Worm (Caenorhabditis elegans) whole organism, L4 larva: ENCODE data around the gene C02B8.1.
A peak's percentile ranks its signal among the peaks of the same experiment; 100 is the strongest.

Source experiments
- D1046.2 ChIP-seq: fragments of 200-800 bp; sonication (Bioruptor generic); IDR thresholded peaks from 2 replicates; pipeline ENCODE4 v1.3.6; 2022; ENCODE audit warnings: missing genetic modification characterization, missing compliant biosample characterization
- F49E8.2 ChIP-seq: sonication (generic microtip); optimal IDR thresholded peaks from 2 replicates; lab custom pipeline; 2016; ENCODE audit warnings: missing compliant biosample characterization, mild to moderate bottlenecking, missing genetic modification characterization, borderline replicate concordance
- T20F7.1 ChIP-seq: fragments of 200-800 bp; sonication (Bioruptor generic); optimal IDR thresholded peaks from 2 replicates; lab custom pipeline; 2018; ENCODE audit warnings: mild to moderate bottlenecking, missing genetic modification characterization, missing compliant biosample characterization
- T26A8.4 ChIP-seq: fragments of 200-800 bp; sonication (Bioruptor generic); IDR thresholded peaks from 2 replicates; pipeline ENCODE4 v1.3.6; 2022; ENCODE audit warnings: missing genetic modification characterization, missing compliant biosample characterization
- Y105C5A.15 ChIP-seq: fragments of 200-800 bp; sonication (Bioruptor generic); IDR thresholded peaks from 2 replicates; pipeline ENCODE4 v1.3.6; 2022; ENCODE audit warnings: missing genetic modification characterization, missing compliant biosample characterization
- Y48G9A.11 ChIP-seq: fragments of 200-800 bp; sonication (Bioruptor generic); IDR thresholded peaks from 2 replicates; pipeline ENCODE4 v1.3.6; 2022; ENCODE audit warnings: missing genetic modification reagents, missing genetic modification characterization, missing compliant biosample characterization
- Y75B8A.6 ChIP-seq: fragments of 200-800 bp; sonication (Bioruptor generic); IDR thresholded peaks from 2 replicates; pipeline ENCODE4 v1.3.6; 2022; ENCODE audit warnings: missing genetic modification reagents, missing genetic modification characterization, missing compliant biosample characterization
- aha-1 ChIP-seq: fragments of 150-350 bp; peaks from one replicate; lab custom pipeline; 2014; ENCODE audit warnings: missing biosample characterization, missing genetic modification characterization
- ceh-20 ChIP-seq: fragments of 200-800 bp; sonication (Bioruptor generic); IDR thresholded peaks from 2 replicates; pipeline ENCODE4 v1.3.6; 2022; ENCODE audit warnings: missing genetic modification reagents, missing genetic modification characterization, missing compliant biosample characterization
- daf-16 ChIP-seq, 3 experiments: sonication (generic microtip); optimal IDR thresholded peaks; 2 replicates each; lab custom pipeline; 2016 to 2017; ENCODE audit warnings: missing genetic modification characterization in 3 of 3, missing genetic modification reagents in 3 of 3, mild to moderate bottlenecking in 2 of 3, missing compliant biosample characterization in 2 of 3, missing biosample characterization in 1 of 3, moderate library complexity in 1 of 3
- dmd-6 ChIP-seq: fragments of 200-800 bp; sonication (Bioruptor generic); IDR thresholded peaks from 2 replicates; pipeline ENCODE4 v1.3.6; 2022; ENCODE audit warnings: missing genetic modification reagents, missing genetic modification characterization, missing compliant biosample characterization
- duxl-1 ChIP-seq: sonication (generic microtip); optimal IDR thresholded peaks from 2 replicates; lab custom pipeline; 2016; ENCODE audit warnings: mild to moderate bottlenecking, missing genetic modification characterization, moderate library complexity, missing compliant biosample characterization; ENCODE audit not compliant: poor library complexity
- dve-1 ChIP-seq: sonication (generic microtip); optimal IDR thresholded peaks from 2 replicates; lab custom pipeline; 2017; ENCODE audit warnings: antibody characterized with exemption, mild to moderate bottlenecking, missing genetic modification characterization, missing compliant biosample characterization; ENCODE audit not compliant: insufficient read depth
- egl-27 ChIP-seq: sonication (generic microtip); optimal IDR thresholded peaks from 3 replicates; lab custom pipeline; 2017; ENCODE audit warnings: missing biosample characterization, missing genetic modification reagents, missing genetic modification characterization
- fos-1 ChIP-seq: fragments of 150-350 bp; optimal IDR thresholded peaks from 2 replicates; lab custom pipeline; 2014; ENCODE audit warnings: missing biosample characterization, missing genetic modification characterization
- hlh-11 ChIP-seq: fragments of 200-800 bp; sonication (Bioruptor generic); optimal IDR thresholded peaks from 2 replicates; lab custom pipeline; 2018; ENCODE audit warnings: mild to moderate bottlenecking, missing genetic modification characterization, missing compliant biosample characterization
- hlh-30 ChIP-seq: sonication (generic microtip); optimal IDR thresholded peaks from 2 replicates; lab custom pipeline; 2017; ENCODE audit warnings: antibody characterized with exemption, mild to moderate bottlenecking, missing genetic modification characterization, missing compliant biosample characterization; ENCODE audit not compliant: insufficient read depth
- hmg-1.1 ChIP-seq: fragments of 200-800 bp; sonication (Bioruptor generic); IDR thresholded peaks from 2 replicates; pipeline ENCODE4 v1.3.6; 2022; ENCODE audit warnings: missing genetic modification reagents, missing genetic modification characterization, missing compliant biosample characterization
- lin-13 ChIP-seq: fragments of 150-350 bp; optimal IDR thresholded peaks from 2 replicates; lab custom pipeline; 2014; ENCODE audit warnings: missing biosample characterization, missing genetic modification reagents, missing genetic modification characterization
- lin-38 ChIP-seq: fragments of 200-800 bp; sonication (Bioruptor generic); IDR thresholded peaks from 2 replicates; pipeline ENCODE4 v1.3.6; 2022; ENCODE audit warnings: missing genetic modification reagents, missing genetic modification characterization, missing compliant biosample characterization
- mdl-1 ChIP-seq, 2 experiments: fragments of 150-350 bp in 1 of 2; sonication (generic microtip) in 1 of 2; optimal IDR thresholded peaks; 2 replicates each; lab custom pipeline; 2014 to 2017; ENCODE audit warnings: missing biosample characterization in 2 of 2, missing genetic modification characterization in 2 of 2
- mep-1 ChIP-seq: fragments of 150-350 bp; sonication (generic microtip); optimal IDR thresholded peaks from 3 replicates; lab custom pipeline; 2014; ENCODE audit warnings: missing biosample characterization, missing genetic modification characterization
- mes-2 ChIP-seq: sonication (generic microtip); optimal IDR thresholded peaks from 2 replicates; lab custom pipeline; 2016; ENCODE audit warnings: missing genotype, mild to moderate bottlenecking, missing genetic modification characterization, missing compliant biosample characterization; ENCODE audit not compliant: poor library complexity, severe bottlenecking
- nhr-102 ChIP-seq: sonication (generic microtip); optimal IDR thresholded peaks from 2 replicates; lab custom pipeline; 2016; ENCODE audit warnings: mild to moderate bottlenecking, missing genetic modification characterization, moderate library complexity, missing compliant biosample characterization
- nhr-28 ChIP-seq: fragments of 150-350 bp; optimal IDR thresholded peaks from 2 replicates; lab custom pipeline; 2014; ENCODE audit warnings: missing biosample characterization, missing genetic modification characterization
- nhr-41 ChIP-seq: fragments of 200-800 bp; sonication (Bioruptor generic); IDR thresholded peaks from 2 replicates; pipeline ENCODE4 v1.3.6; 2022; ENCODE audit warnings: missing genetic modification reagents, missing genetic modification characterization, missing compliant biosample characterization
- nhr-6 ChIP-seq: fragments of 150-350 bp; optimal IDR thresholded peaks from 2 replicates; lab custom pipeline; 2014; ENCODE audit warnings: missing biosample characterization, missing genetic modification characterization
- nhr-77 ChIP-seq: fragments of 150-350 bp; optimal IDR thresholded peaks from 2 replicates; lab custom pipeline; 2014; ENCODE audit warnings: missing biosample characterization, missing genetic modification characterization
- php-3 ChIP-seq: fragments of 200-800 bp; sonication (Bioruptor generic); IDR thresholded peaks from 2 replicates; pipeline ENCODE4 v1.3.6; 2022; ENCODE audit warnings: missing genetic modification reagents, missing genetic modification characterization, missing compliant biosample characterization
- pqm-1 ChIP-seq: sonication (generic microtip); optimal IDR thresholded peaks from 2 replicates; lab custom pipeline; 2017; ENCODE audit warnings: missing biosample characterization, missing genetic modification characterization
- rbr-2 ChIP-seq: sonication (generic microtip); optimal IDR thresholded peaks from 2 replicates; lab custom pipeline; 2016; ENCODE audit warnings: missing genotype, missing genetic modification characterization, missing compliant biosample characterization
- snpc-1.2 ChIP-seq: fragments of 200-800 bp; sonication (Bioruptor generic); IDR thresholded peaks from 2 replicates; pipeline ENCODE4 v1.3.6; 2022; ENCODE audit warnings: missing genetic modification reagents, missing genetic modification characterization, missing compliant biosample characterization
- snpc-4 ChIP-seq: fragments of 150-350 bp; optimal IDR thresholded peaks from 2 replicates; lab custom pipeline; 2014; ENCODE audit warnings: missing biosample characterization, missing genetic modification characterization
- zfp-2 ChIP-seq: sonication (generic microtip); optimal IDR thresholded peaks from 2 replicates; lab custom pipeline; 2016; ENCODE audit warnings: mild to moderate bottlenecking, missing genetic modification characterization, missing compliant biosample characterization
- ztf-7 ChIP-seq: fragments of 150-350 bp; optimal IDR thresholded peaks from 2 replicates; lab custom pipeline; 2014; ENCODE audit warnings: missing biosample characterization, missing genetic modification characterization

C02B8.1 gene

ce11 chrX:8147398-8147797, at the start of gene C02B8.1:
TSS of gene C02B8.1 (plus strand) at chrX:8147698.
- TF ChIP-seq T20F7.1 (GFP tag; lab: Kevin White, UChicago) (no peak), nhr-6 (no peak), Y48G9A.11 (GFP tag; lab: Robert Waterston, UW) (0 out of 2 replicates have a peak, but pooled peaks have one; percentile 16), F49E8.2 (tag; lab: Kevin White, UChicago) (no peak), D1046.2 (GFP tag; lab: Robert Waterston, UW) (no peak)

ce11 chrX:8098813-8099360, 48.6 kb upstream of the C02B8.1 start, which contains the start of gene catp-5:
TSS of gene catp-5 (minus strand) at chrX:8098863.
- TF ChIP-seq snpc-1.2 (GFP tag; lab: Robert Waterston, UW) (no peak), nhr-41 (GFP tag; lab: Robert Waterston, UW) (no peak), nhr-77 (tag; lab: Kevin White, UChicago) (peak; percentile 13), pqm-1 (tag; lab: Kevin White, UChicago) (peak; percentile 53), nhr-28 (tag; lab: Kevin White, UChicago) (peak; percentile 8), Y105C5A.15 (no peak), hlh-11 (tag; lab: Kevin White, UChicago) (peak; percentile 22), dmd-6 (GFP tag; lab: Robert Waterston, UW) (peak; percentile 50; the same call in 1 of the 2 replicates), hlh-30 (tag; lab: Kevin White, UChicago) (no peak), dve-1 (tag; lab: Kevin White, UChicago) (peak; percentile 23), D1046.2 (GFP tag; lab: Robert Waterston, UW) (no peak), lin-38 (GFP tag; lab: Robert Waterston, UW) (no peak), daf-16 (GFP tag; optimal IDR thresholded peaks at IDR 0.05; lab: Kevin White, UChicago) (no peak), daf-16 (tag; optimal IDR thresholded peaks at IDR 0.05; lab: Kevin White, UChicago) (peak; percentile 51)

- TF ChIP-seq hmg-1.1 (GFP tag; lab: Robert Waterston, UW) = peak; percentile 84
- TF ChIP-seq lin-13 (GFP tag; lab: Kevin White, UChicago) = no peak
- peak; percentile 50 for TF ChIP-seq aha-1 (tag; lab: Kevin White, UChicago)
- TF ChIP-seq egl-27 (tag; lab: Kevin White, UChicago) = no peak
- peak; percentile 29 for TF ChIP-seq rbr-2 (tag; lab: Kevin White, UChicago)
- TF ChIP-seq ceh-20 (GFP tag; lab: Robert Waterston, UW) = no peak
- no peak for TF ChIP-seq php-3 (GFP tag; lab: Robert Waterston, UW)
- peak; percentile 37 for TF ChIP-seq duxl-1 (tag; lab: Kevin White, UChicago)
- TF ChIP-seq ztf-7 (tag; lab: Kevin White, UChicago) = peak; percentile 1
- TF ChIP-seq Y75B8A.6 (GFP tag; lab: Robert Waterston, UW) = no peak
- no peak for TF ChIP-seq snpc-1.2 (GFP tag; lab: Robert Waterston, UW)
- TF ChIP-seq mdl-1 (tag; optimal IDR thresholded peaks at IDR 0.05; lab: Kevin White, UChicago) = no peak
- no peak for TF ChIP-seq T26A8.4 (GFP tag; lab: Robert Waterston, UW)
- peak; percentile 41 for TF ChIP-seq mep-1 (tag; lab: Kevin White, UChicago)
- no peak for TF ChIP-seq fos-1
- peak; percentile 52 for TF ChIP-seq nhr-102
- TF ChIP-seq dve-1 (tag; lab: Kevin White, UChicago) = peak; percentile 3
- TF ChIP-seq T20F7.1 (GFP tag; lab: Kevin White, UChicago) = no peak
- TF ChIP-seq zfp-2 (tag; lab: Kevin White, UChicago) = no peak
- TF ChIP-seq mes-2 (tag; lab: Kevin White, UChicago) = peak; percentile 66
- TF ChIP-seq snpc-4 = no peak
Observed at ce11 chrX:8103899-8104298, 43.6 kb upstream of the C02B8.1 start, which contains the start of gene K07E3.2. TSS of gene K07E3.2 (plus strand) at chrX:8104298.
